Fruit fly (Drosophila melanogaster) ovary, adult (tissue): Measurements from ENCODE around the gene CG15263.

Source experiments
- CG17801 ChIP-seq: fragments of 200-800 bp; optimal IDR thresholded peaks from 2 replicates; lab custom pipeline; 2019; ENCODE audit warnings: missing biosample characterization, mild to moderate bottlenecking, missing genetic modification characterization, moderate library complexity; ENCODE audit not compliant: partially characterized antibody

The CG15263 gene

dm6 chr2L:15284700-15285099, at the start of gene CG15263:
Gene CG15263 (plus strand): TSS chr2L:15285000.
- no peak for TF ChIP-seq CG17801

- TF ChIP-seq CG17801: no peak
Measured at dm6 chr2L:15243413-15243812, 41.4 kb upstream of the CG15263 start.

- no peak for TF ChIP-seq CG17801
Measured at dm6 chr2L:15244708-15245107, 40.1 kb upstream of the CG15263 start.

dm6 chr2L:15247614-15248013, 37.2 kb upstream of the CG15263 start, which contains the start of gene ZnT35C:
Gene ZnT35C (minus strand): TSS chr2L:15247714.
- TF ChIP-seq CG17801: no peak

dm6 chr2L:15248163-15249005, 36.4 kb upstream of the CG15263 start, which contains the start of gene dao:
Gene dao (plus strand): TSS chr2L:15248879.
- no peak for TF ChIP-seq CG17801

dm6 chr2L:15249006-15249513, 35.7 kb upstream of the CG15263 start:
- TF ChIP-seq CG17801: no peak

dm6 chr2L:15249682-15250081, 35.1 kb upstream of the CG15263 start:
- TF ChIP-seq CG17801: no peak

dm6 chr2L:15254229-15254861, 30.5 kb upstream of the CG15263 start:
- TF ChIP-seq CG17801: no peak

- TF ChIP-seq CG17801: no peak
Measured at dm6 chr2L:15256249-15256648, 28.6 kb upstream of the CG15263 start, which contains the start of the genes PolD3 and Uxt. Gene PolD3 (minus strand): TSS chr2L:15256304. Gene Uxt (plus strand): TSS chr2L:15256581.

- peak; percentile 90 for TF ChIP-seq CG17801
Measured at dm6 chr2L:15264483-15264987, 20.3 kb upstream of the CG15263 start, which contains the start of gene yuri. Gene yuri (minus strand): TSS chr2L:15264692.

- no peak for TF ChIP-seq CG17801
Measured at dm6 chr2L:15271336-15271735, 13.5 kb upstream of the CG15263 start.

- no peak for TF ChIP-seq CG17801
Measured at dm6 chr2L:15271757-15272589, 12.8 kb upstream of the CG15263 start, which contains the start of gene Cul3. Gene Cul3 (minus strand): TSS chr2L:15272024.

- TF ChIP-seq CG17801: no peak
Measured at dm6 chr2L:15273521-15274123, 11.2 kb upstream of the CG15263 start.

- peak; percentile 20 for TF ChIP-seq CG17801
Measured at dm6 chr2L:15274292-15274691, 10.5 kb upstream of the CG15263 start.

dm6 chr2L:15274783-15275316, 9.9 kb upstream of the CG15263 start, which contains the start of gene UK114:
Gene UK114 (minus strand): TSS chr2L:15275091.
- no peak for TF ChIP-seq CG17801
